Fruit fly (Drosophila melanogaster): Measurements from ENCODE around the gene obst-G.

dm6 chr3L:11937270-11937669 is 15.8 kb downstream of the obst-G start:
- TF ChIP-seq CG9948 (tag; optimal IDR thresholded peaks at IDR 0.05) (no peak), EcR (GFP tag; optimal IDR thresholded peaks at IDR 0.05) (no peak), CG4496 (GFP tag; IDR thresholded peaks at IDR 0.05) (no peak), Ets98B (GFP tag; IDR thresholded peaks at IDR 0.05) (no peak), CG15710 (tag; optimal IDR thresholded peaks at IDR 0.05) (no peak), CG17806 (tag; optimal IDR thresholded peaks at IDR 0.05) (no peak), D1 (tag; optimal IDR thresholded peaks at IDR 0.05) (no peak), CG8301 (tag; optimal IDR thresholded peaks at IDR 0.05) (no peak), CG12605 (GFP tag; IDR thresholded peaks at IDR 0.05) (no peak), fd96Ca (GFP tag; IDR thresholded peaks at IDR 0.05) (no peak), CG32121 (GFP tag; IDR thresholded peaks at IDR 0.05) (no peak), Pif1A (GFP tag; optimal IDR thresholded peaks at IDR 0.05) (no peak), Snoo (tag; optimal IDR thresholded peaks at IDR 0.05) (no peak), CG10348 (GFP tag; IDR thresholded peaks at IDR 0.05) (no peak)

Data from whole organism, pupa.